Worm (Caenorhabditis elegans) whole organism, young adult: ENCODE measurements around the gene rps-1.

Experiments used
- T26A5.8 ChIP-seq: sonication (generic microtip); optimal IDR thresholded peaks from 2 replicates; lab custom pipeline; 2016; ENCODE audit warnings: missing genetic modification characterization, missing compliant biosample characterization
- Y53G8AR.9 ChIP-seq: fragments of 200-800 bp; sonication (Bioruptor generic); conservative IDR thresholded peaks from 2 replicates; pipeline ENCODE4 v1.3.6; 2022; ENCODE audit warnings: missing genetic modification reagents, missing genetic modification characterization, missing compliant biosample characterization
- ama-1 ChIP-seq, 3 experiments: fragments of 150-350 bp in 1 of 3; sonication (generic microtip) in 2 of 3; optimal IDR thresholded peaks; 2 replicates each; lab custom pipeline; 2014 to 2018; ENCODE audit warnings: missing biosample characterization in 2 of 3, missing genetic modification characterization in 2 of 3, missing genetic modification reagents in 2 of 3
- attf-6 ChIP-seq: fragments of 200-800 bp; sonication (Bioruptor generic); IDR thresholded peaks from 2 replicates; pipeline ENCODE4 v1.3.6; 2022; ENCODE audit warnings: missing genetic modification reagents, missing genetic modification characterization, missing compliant biosample characterization
- bed-1 ChIP-seq: fragments of 200-800 bp; sonication (Bioruptor generic); IDR thresholded peaks from 2 replicates; pipeline ENCODE4 v1.3.6; 2022; ENCODE audit warnings: missing genetic modification reagents, missing genetic modification characterization, missing compliant biosample characterization
- bed-2 ChIP-seq: fragments of 200-800 bp; sonication (Bioruptor generic); IDR thresholded peaks from 2 replicates; pipeline ENCODE4 v1.3.6; 2022; ENCODE audit warnings: missing genetic modification reagents, missing genetic modification characterization, missing compliant biosample characterization
- lin-40 ChIP-seq: sonication (generic microtip); optimal IDR thresholded peaks from 2 replicates; lab custom pipeline; 2016; ENCODE audit warnings: missing genetic modification characterization, mild to moderate bottlenecking, missing compliant biosample characterization, missing genotype, missing genetic modification reagents
- lir-1 ChIP-seq: fragments of 200-800 bp; sonication (Bioruptor generic); conservative IDR thresholded peaks from 2 replicates; pipeline ENCODE4 v1.3.6; 2022; ENCODE audit warnings: missing genetic modification reagents, missing genetic modification characterization, missing compliant biosample characterization
- nhr-27 ChIP-seq: fragments of 200-800 bp; sonication (Bioruptor generic); optimal IDR thresholded peaks from 2 replicates; lab custom pipeline; 2018; ENCODE audit warnings: mild to moderate bottlenecking, missing genetic modification characterization, moderate library complexity, missing compliant biosample characterization
- nhr-80 ChIP-seq: sonication (generic microtip); optimal IDR thresholded peaks from 2 replicates; lab custom pipeline; 2016; ENCODE audit warnings: missing genetic modification characterization, missing compliant biosample characterization
- snpc-4 ChIP-seq, 5 experiments: fragments of 150-350 bp in 1 of 5; sonication (generic microtip) in 4 of 5; optimal IDR thresholded peaks; 2 replicates each; lab custom pipeline; 2014 to 2018; ENCODE audit warnings: missing genetic modification characterization in 5 of 5, missing biosample characterization in 3 of 5, antibody characterized with exemption in 2 of 5, mild to moderate bottlenecking in 2 of 5, missing compliant biosample characterization in 2 of 5, missing genotype in 2 of 5, moderate library complexity in 2 of 5, missing genetic modification reagents in 1 of 5
- unc-62 ChIP-seq: fragments of 150-350 bp; optimal IDR thresholded peaks from 2 replicates; lab custom pipeline; 2014; ENCODE audit warnings: missing biosample characterization, missing genetic modification reagents, missing genetic modification characterization
- zfh-2 ChIP-seq: fragments of 200-800 bp; sonication (Bioruptor generic); conservative IDR thresholded peaks from 2 replicates; pipeline ENCODE4 v1.3.6; 2022; ENCODE audit warnings: missing genetic modification reagents, missing genetic modification characterization, missing compliant biosample characterization

ce11 chrIII:4468812-4469211 lies 6.9 kb upstream of the rps-1 start, which contains the start of gene mstr-2:
- TF ChIP-seq T26A5.8 (tag; lab: Kevin White, UChicago): no peak
- TF ChIP-seq unc-62: no peak
- no peak for TF ChIP-seq Y53G8AR.9
- TF ChIP-seq zfh-2: no peak
- no peak for TF ChIP-seq attf-6 (GFP tag; lab: Robert Waterston, UW)
- TF ChIP-seq bed-2 (GFP tag; lab: Robert Waterston, UW): no peak
- TF ChIP-seq nhr-80: no peak
- no peak for TF ChIP-seq lin-40 (tag; lab: Kevin White, UChicago)
- no peak for TF ChIP-seq bed-1 (GFP tag; lab: Robert Waterston, UW)
- TF ChIP-seq lir-1 (GFP tag; lab: Robert Waterston, UW): no peak
- TF ChIP-seq snpc-4 (GFP tag; optimal IDR thresholded peaks at IDR 0.05; lab: Kevin White, UChicago): no peak
- no peak for TF ChIP-seq snpc-4 (tag; optimal IDR thresholded peaks at IDR 0.05; lab: Kevin White, UChicago)
- TF ChIP-seq ama-1 (optimal IDR thresholded peaks at IDR 0.05; lab: Kevin White, UChicago): no peak
- no peak for TF ChIP-seq ama-1 (GFP tag; optimal IDR thresholded peaks at IDR 0.05; lab: Kevin White, UChicago)
- TF ChIP-seq nhr-27: no peak
